Worm (Caenorhabditis elegans) whole organism, late embryonic: Measurements from ENCODE around the gene C05D9.7.

Experiments used
- ceh-31 ChIP-seq: sonication (generic microtip); optimal IDR thresholded peaks from 2 replicates; lab custom pipeline; 2016; ENCODE audit warnings: missing genetic modification characterization, missing compliant biosample characterization
- ceh-34 ChIP-seq: sonication (generic microtip); optimal IDR thresholded peaks from 2 replicates; lab custom pipeline; 2016; ENCODE audit warnings: mild to moderate bottlenecking, missing genetic modification characterization, missing compliant biosample characterization
- eyg-1 ChIP-seq: sonication (generic microtip); optimal IDR thresholded peaks from 2 replicates; lab custom pipeline; 2016; ENCODE audit warnings: missing genotype, missing genetic modification characterization, missing compliant biosample characterization

DNA sequence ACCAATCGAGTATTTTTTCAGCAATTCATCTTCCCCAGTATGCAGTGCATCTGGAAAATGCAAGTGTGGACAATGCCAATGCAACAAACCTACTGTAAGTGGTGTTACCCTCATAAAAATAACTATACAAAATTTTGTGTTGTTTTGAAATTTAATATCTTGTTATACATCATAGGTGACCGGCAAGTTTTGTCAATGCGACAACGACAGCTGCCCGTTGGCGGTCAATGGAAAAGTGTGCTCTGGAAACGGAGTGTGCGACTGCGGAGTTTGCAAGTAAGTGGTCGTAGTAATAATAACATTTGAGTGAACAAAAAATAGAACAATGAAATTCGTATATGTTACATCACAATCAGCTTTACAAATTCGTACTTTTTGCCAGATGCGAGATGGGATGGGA, 4.0 kb downstream of the C05D9.7 start:
- TF ChIP-seq eyg-1 (tag; lab: Kevin White, UChicago), result no peak
- no peak for TF ChIP-seq ceh-31
- no peak for TF ChIP-seq ceh-34
